Worm (Caenorhabditis elegans) whole organism, L1 larva: Measurements from ENCODE around the gene T21B10.4.

Experiments used
- C04F5.9 ChIP-seq: sonication (generic microtip); optimal IDR thresholded peaks from 2 replicates; lab custom pipeline; 2016; ENCODE audit warnings: missing genetic modification characterization, missing compliant biosample characterization
- blmp-1 ChIP-seq: fragments of 150-350 bp; optimal IDR thresholded peaks from 2 replicates; lab custom pipeline; 2014; ENCODE audit warnings: missing biosample characterization, missing genetic modification characterization
- ceh-8 ChIP-seq: fragments of 200-800 bp; sonication (Bioruptor generic); optimal IDR thresholded peaks from 2 replicates; lab custom pipeline; 2018; ENCODE audit warnings: mild to moderate bottlenecking, missing genetic modification characterization, moderate library complexity, missing compliant biosample characterization
- ceh-82 ChIP-seq, 3 experiments: fragments of 150-350 bp in 1 of 3; sonication (generic microtip) in 2 of 3; optimal IDR thresholded peaks; 2 replicates each; lab custom pipeline; 2014 to 2017; ENCODE audit warnings: missing biosample characterization in 3 of 3, missing genetic modification characterization in 3 of 3
- ceh-90 ChIP-seq: sonication (generic microtip); optimal IDR thresholded peaks from 2 replicates; lab custom pipeline; 2016; ENCODE audit warnings: missing genetic modification characterization, missing compliant biosample characterization
- ces-1 ChIP-seq: fragments of 150-350 bp; optimal IDR thresholded peaks from 2 replicates; lab custom pipeline; 2014; ENCODE audit warnings: missing biosample characterization, missing genetic modification reagents, missing genetic modification characterization
- dsc-1 ChIP-seq: sonication (generic microtip); optimal IDR thresholded peaks from 2 replicates; lab custom pipeline; 2016; ENCODE audit warnings: mild to moderate bottlenecking, missing genetic modification characterization, missing compliant biosample characterization
- efl-1 ChIP-seq, 4 experiments: fragments of 150-350 bp; optimal IDR thresholded peaks in 3 of 4; peaks in 1 of 4; 1 replicate in 1 of 4; 2 replicates in 3 of 4; lab custom pipeline; 2014; ENCODE audit warnings: missing biosample characterization in 2 of 4, missing genetic modification characterization in 2 of 4, missing genetic modification reagents in 2 of 4
- egl-27 ChIP-seq, 2 experiments: fragments of 150-350 bp in 1 of 2; sonication (generic microtip); optimal IDR thresholded peaks; 3 replicates each; lab custom pipeline; 2017 to 2018; ENCODE audit warnings: missing biosample characterization in 2 of 2, missing genetic modification characterization in 2 of 2, missing genetic modification reagents in 2 of 2
- elt-3 ChIP-seq, 6 experiments: fragments of 150-350 bp in 1 of 6; sonication (generic microtip); optimal IDR thresholded peaks; 2 replicates each; lab custom pipeline; 2017 to 2018; ENCODE audit warnings: missing biosample characterization in 6 of 6, missing genetic modification characterization in 6 of 6, inconsistent platforms in 1 of 6
- ets-5 ChIP-seq: fragments of 200-800 bp; sonication (Bioruptor generic); IDR thresholded peaks from 2 replicates; pipeline ENCODE4 v1.3.6; 2022; ENCODE audit warnings: missing genetic modification characterization, missing compliant biosample characterization
- fkh-10 ChIP-seq: sonication (generic microtip); optimal IDR thresholded peaks from 2 replicates; lab custom pipeline; 2017; ENCODE audit warnings: missing biosample characterization, missing genetic modification reagents, missing genetic modification characterization
- fkh-4 ChIP-seq: sonication (generic microtip); optimal IDR thresholded peaks from 2 replicates; lab custom pipeline; 2016; ENCODE audit warnings: missing compliant biosample characterization, missing genetic modification characterization, borderline replicate concordance
- fkh-8 ChIP-seq: sonication (generic microtip); optimal IDR thresholded peaks from 2 replicates; lab custom pipeline; 2016; ENCODE audit warnings: mild to moderate bottlenecking, missing genetic modification characterization, missing compliant biosample characterization
- fos-1 ChIP-seq: fragments of 150-350 bp; optimal IDR thresholded peaks from 2 replicates; lab custom pipeline; 2014; ENCODE audit warnings: missing biosample characterization, missing genetic modification characterization
- isw-1 ChIP-seq: fragments of 200-800 bp; sonication (Bioruptor generic); IDR thresholded peaks from 2 replicates; pipeline ENCODE4 v1.3.6; 2022; ENCODE audit warnings: missing genetic modification characterization, missing compliant biosample characterization
- lin-14 ChIP-seq: fragments of 200-800 bp; sonication (Bioruptor generic); optimal IDR thresholded peaks from 2 replicates; lab custom pipeline; 2018; ENCODE audit warnings: mild to moderate bottlenecking, missing genetic modification characterization, moderate library complexity, missing compliant biosample characterization
- lin-15B ChIP-seq: fragments of 150-350 bp; sonication (generic microtip); optimal IDR thresholded peaks from 3 replicates; lab custom pipeline; 2014; ENCODE audit warnings: missing biosample characterization, missing genetic modification characterization
- lir-3 ChIP-seq: sonication (generic microtip); optimal IDR thresholded peaks from 2 replicates; lab custom pipeline; 2016; ENCODE audit warnings: mild to moderate bottlenecking, missing genetic modification characterization, moderate library complexity, missing compliant biosample characterization; ENCODE audit not compliant: poor library complexity
- lsy-2 ChIP-seq, 2 experiments: fragments of 150-350 bp; optimal IDR thresholded peaks; 2 replicates each; lab custom pipeline; 2014; ENCODE audit warnings: missing biosample characterization in 2 of 2, missing genetic modification characterization in 2 of 2
- mdl-1 ChIP-seq, 2 experiments: fragments of 150-350 bp; optimal IDR thresholded peaks; 2 replicates each; lab custom pipeline; 2014 to 2017; ENCODE audit warnings: missing biosample characterization in 2 of 2, missing genetic modification characterization in 2 of 2, inconsistent platforms in 1 of 2
- mep-1 ChIP-seq: fragments of 150-350 bp; optimal IDR thresholded peaks from 2 replicates; lab custom pipeline; 2014; ENCODE audit warnings: missing biosample characterization, missing genetic modification characterization
- nhr-19 ChIP-seq: fragments of 200-800 bp; sonication (Bioruptor generic); conservative IDR thresholded peaks from 2 replicates; pipeline ENCODE4 v1.3.6; 2022; ENCODE audit warnings: missing genetic modification characterization, missing compliant biosample characterization
- nhr-47 ChIP-seq: sonication (generic microtip); optimal IDR thresholded peaks from 2 replicates; lab custom pipeline; 2016; ENCODE audit warnings: mild to moderate bottlenecking, missing genetic modification characterization, moderate library complexity, missing compliant biosample characterization
- nhr-85 ChIP-seq: sonication (generic microtip); peaks from one replicate; lab custom pipeline; 2016; ENCODE audit warnings: missing genetic modification characterization, inconsistent platforms, missing compliant biosample characterization
- nhr-90 ChIP-seq: sonication (generic microtip); optimal IDR thresholded peaks from 2 replicates; lab custom pipeline; 2016; ENCODE audit warnings: mild to moderate bottlenecking, missing genetic modification characterization, missing compliant biosample characterization; ENCODE audit not compliant: poor library complexity
- pag-3 ChIP-seq: sonication (generic microtip); optimal IDR thresholded peaks from 2 replicates; lab custom pipeline; 2017; ENCODE audit warnings: missing genetic modification characterization, mild to moderate bottlenecking, missing compliant biosample characterization, antibody characterized with exemption, borderline replicate concordance; ENCODE audit not compliant: insufficient read depth
- rnt-1 ChIP-seq: sonication (generic microtip); optimal IDR thresholded peaks from 2 replicates; lab custom pipeline; 2016; ENCODE audit warnings: mild to moderate bottlenecking, missing genetic modification characterization, moderate library complexity, missing compliant biosample characterization
- snu-23 ChIP-seq: sonication (generic microtip); optimal IDR thresholded peaks from 2 replicates; lab custom pipeline; 2016; ENCODE audit warnings: missing genetic modification characterization, missing compliant biosample characterization
- sox-4 ChIP-seq: sonication (generic microtip); optimal IDR thresholded peaks from 2 replicates; lab custom pipeline; 2016; ENCODE audit warnings: missing genetic modification characterization, missing compliant biosample characterization
- sptf-1 ChIP-seq: fragments of 150-350 bp; optimal IDR thresholded peaks from 2 replicates; lab custom pipeline; 2014; ENCODE audit warnings: missing biosample characterization, missing genetic modification characterization
- tbx-2 ChIP-seq: sonication (generic microtip); optimal IDR thresholded peaks from 2 replicates; lab custom pipeline; 2016; ENCODE audit warnings: missing genetic modification characterization, missing compliant biosample characterization
- unc-130 ChIP-seq: fragments of 150-350 bp; optimal IDR thresholded peaks from 2 replicates; lab custom pipeline; 2017; ENCODE audit warnings: missing biosample characterization, missing genetic modification characterization, inconsistent platforms
- unc-86 ChIP-seq: sonication (generic microtip); optimal IDR thresholded peaks from 2 replicates; lab custom pipeline; 2016; ENCODE audit warnings: missing genetic modification characterization, missing compliant biosample characterization
- zip-4 ChIP-seq: fragments of 200-800 bp; sonication (Bioruptor generic); optimal IDR thresholded peaks from 2 replicates; lab custom pipeline; 2018; ENCODE audit warnings: mild to moderate bottlenecking, missing genetic modification characterization, moderate library complexity, missing compliant biosample characterization

T21B10.4 gene

ce11 chrII:8945167-8945566 is 4.5 kb downstream of the T21B10.4 start:
- TF ChIP-seq mdl-1 (tag; optimal IDR thresholded peaks at IDR 0.05; lab: Kevin White, UChicago) (no peak), fkh-10 (GFP tag; lab: Kevin White, UChicago) (peak; percentile 61), sox-4 (tag; lab: Kevin White, UChicago) (no peak), lin-14 (GFP tag; lab: Kevin White, UChicago) (peak; percentile 42)

- no peak for TF ChIP-seq rnt-1
- TF ChIP-seq nhr-47 (tag; lab: Kevin White, UChicago): no peak
- no peak for TF ChIP-seq nhr-19 (GFP tag; lab: Robert Waterston, UW)
- no peak for TF ChIP-seq elt-3 (tag; optimal IDR thresholded peaks at IDR 0.05; lab: Kevin White, UChicago)
- no peak for TF ChIP-seq egl-27 (tag; optimal IDR thresholded peaks at IDR 0.05; lab: Kevin White, UChicago)
- no peak for TF ChIP-seq mep-1 (tag; lab: Kevin White, UChicago)
- no peak for TF ChIP-seq ceh-90 (tag; lab: Kevin White, UChicago)
- no peak for TF ChIP-seq efl-1 (optimal IDR thresholded peaks at IDR 0.05; lab: Kevin White, UChicago)
- no peak for TF ChIP-seq efl-1 (GFP tag; optimal IDR thresholded peaks at IDR 0.05 in 1 of 2; lab: Kevin White, UChicago)
- TF ChIP-seq fkh-8: no peak
- no peak for TF ChIP-seq zip-4 (GFP tag; lab: Kevin White, UChicago)
Measured at ce11 chrII:8947391-8947790, 6.7 kb downstream of the T21B10.4 start, which contains the start of gene cutl-15. TSS of gene cutl-15 (minus strand) at chrII:8947688.

- TF ChIP-seq lin-14 (GFP tag; lab: Kevin White, UChicago) (peak; percentile 30), dsc-1 (tag; lab: Kevin White, UChicago) (peak; percentile 54), fkh-10 (GFP tag; lab: Kevin White, UChicago) (peak; percentile 34), ceh-82 (tag; optimal IDR thresholded peaks at IDR 0.05; lab: Kevin White, UChicago) (no peak)
- TF ChIP-seq, all 84 proteins: peak for 3
Measured at ce11 chrII:8948640-8949039, 7.9 kb downstream of the T21B10.4 start.

ce11 chrII:8951270-8951669 is 10.6 kb downstream of the T21B10.4 start:
- TF ChIP-seq fkh-4 (no peak), unc-86 (tag; lab: Kevin White, UChicago) (peak; percentile 65), pag-3 (no peak), tbx-2 (tag; lab: Kevin White, UChicago) (no peak), nhr-85 (no peak), lin-14 (GFP tag; lab: Kevin White, UChicago) (peak; percentile 29), unc-130 (tag; lab: Kevin White, UChicago) (no peak), lir-3 (no peak), mdl-1 (tag; optimal IDR thresholded peaks at IDR 0.05; lab: Kevin White, UChicago) (no peak), zip-4 (GFP tag; lab: Kevin White, UChicago) (no peak)

- TF ChIP-seq nhr-90 (tag; lab: Kevin White, UChicago): no peak
- peak; percentile 85 for TF ChIP-seq blmp-1
Measured at ce11 chrII:8953703-8954102, 13.0 kb downstream of the T21B10.4 start.

ce11 chrII:8956896-8957295 is 16.2 kb downstream of the T21B10.4 start:
- TF ChIP-seq lin-14 (GFP tag; lab: Kevin White, UChicago) (peak; percentile 61), lsy-2 (tag; optimal IDR thresholded peaks at IDR 0.05; lab: Kevin White, UChicago) (no peak), ces-1 (GFP tag; lab: Kevin White, UChicago) (peak; percentile 6), nhr-47 (tag; lab: Kevin White, UChicago) (peak; percentile 3), ceh-8 (GFP tag; lab: Kevin White, UChicago) (no peak), isw-1 (GFP tag; lab: Robert Waterston, UW) (no peak), nhr-19 (GFP tag; lab: Robert Waterston, UW) (no peak), lin-15B (tag; lab: Kevin White, UChicago) (no peak), C04F5.9 (tag; lab: Kevin White, UChicago) (no peak), ets-5 (GFP tag; lab: Robert Waterston, UW) (no peak), sptf-1 (tag; lab: Kevin White, UChicago) (no peak), fos-1 (tag; lab: Kevin White, UChicago) (no peak), snu-23 (GFP tag; lab: Kevin White, UChicago) (no peak), ceh-90 (tag; lab: Kevin White, UChicago) (no peak)
